Worm (Caenorhabditis elegans): Measurements from ENCODE around the gene atg-13.

- TF ChIP-seq nfya-1 (tag; optimal IDR thresholded peaks at IDR 0.05; ENCODE audit: borderline replicate concordance, insufficient read depth), result no peak
- TF ChIP-seq dpl-1 (GFP tag; optimal IDR thresholded peaks at IDR 0.05), result no peak
- no peak for TF ChIP-seq snpc-4 (GFP tag; optimal IDR thresholded peaks at IDR 0.05)
- TF ChIP-seq snpc-4 (tag; optimal IDR thresholded peaks at IDR 0.05), result no peak
- no peak for TF ChIP-seq lag-1 (GFP tag; IDR thresholded peaks at IDR 0.05)
- TF ChIP-seq C17E4.6 (GFP tag; IDR thresholded peaks at IDR 0.05), result no peak
- no peak for TF ChIP-seq T07F8.4 (tag; optimal IDR thresholded peaks at IDR 0.05)
- no peak for TF ChIP-seq sdz-38 (tag; optimal IDR thresholded peaks at IDR 0.05)
- no peak for TF ChIP-seq nhr-27 (tag; optimal IDR thresholded peaks at IDR 0.05)
- TF ChIP-seq pbrm-1 (GFP tag; IDR thresholded peaks at IDR 0.05), result no peak
- TF ChIP-seq unc-62 (GFP tag; optimal IDR thresholded peaks at IDR 0.05), result no peak
- TF ChIP-seq die-1 (tag; optimal IDR thresholded peaks at IDR 0.05), result no peak
- no peak for TF ChIP-seq lin-26 (GFP tag; IDR thresholded peaks at IDR 0.05)
- no peak for TF ChIP-seq egl-44 (GFP tag; IDR thresholded peaks at IDR 0.05)
- TF ChIP-seq ceh-91 (GFP tag; IDR thresholded peaks at IDR 0.05), result no peak
Observed at ce11 chrIII:8142217-8142616, 15.8 kb downstream of the atg-13 start.
